Fruit fly (Drosophila melanogaster): ENCODE data around the gene Pebp1.
A peak's percentile ranks its signal among the peaks of the same experiment; 100 is the strongest.

Pebp1 gene

dm6 chr3R:22465138-22465537, 696 bp upstream of the Pebp1 start:
- no peak for TF ChIP-seq bab1 (GFP tag; optimal IDR thresholded peaks at IDR 0.05)
- TF ChIP-seq tj (GFP tag; optimal IDR thresholded peaks at IDR 0.05), result peak; percentile 37
- TF ChIP-seq CG7101 (tag; optimal IDR thresholded peaks at IDR 0.05), result no peak

dm6 chr3R:22467939-22468571, 2.2 kb downstream of the Pebp1 start, which contains the start of the genes CG5377 and Nrx-1:
CG5377 (minus strand) TSS chr3R:22468157.
Nrx-1 (plus strand) TSS chr3R:22468512.
- TF ChIP-seq bab1 (GFP tag; optimal IDR thresholded peaks at IDR 0.05) (peak; percentile 60), Crg-1 (GFP tag; optimal IDR thresholded peaks at IDR 0.05) (no peak), ovo (GFP tag; optimal IDR thresholded peaks at IDR 0.05) (peak; percentile 79), kay (GFP tag; ENCODE audit: borderline replicate concordance) (peak; percentile 74), cic (GFP tag; optimal IDR thresholded peaks at IDR 0.05) (peak; percentile 19)

dm6 chr3R:22468829-22469487, 3.1 kb downstream of the Pebp1 start:
- TF ChIP-seq cic (GFP tag; optimal IDR thresholded peaks at IDR 0.05) (peak; percentile 55), Clk (GFP tag; optimal IDR thresholded peaks at IDR 0.05) (peak; percentile 66), Crg-1 (GFP tag; optimal IDR thresholded peaks at IDR 0.05) (no peak), CG14711 (tag; optimal IDR thresholded peaks at IDR 0.05) (peak; percentile 63), ovo (GFP tag; optimal IDR thresholded peaks at IDR 0.05) (no peak), CG5204 (GFP tag; optimal IDR thresholded peaks at IDR 0.05) (no peak), CG11617 (GFP tag; optimal IDR thresholded peaks at IDR 0.05) (peak; percentile 0), kay (GFP tag; ENCODE audit: borderline replicate concordance) (no peak), CG7045 (GFP tag; optimal IDR thresholded peaks at IDR 0.05) (peak; percentile 77), CG12768 (GFP tag; optimal IDR thresholded peaks at IDR 0.05) (peak; percentile 84), pad (GFP tag; optimal IDR thresholded peaks at IDR 0.05) (peak; percentile 9), toe (GFP tag; optimal IDR thresholded peaks at IDR 0.05) (peak; percentile 56), CG33017 (tag; optimal IDR thresholded peaks at IDR 0.05) (peak; percentile 86), CG7101 (tag; optimal IDR thresholded peaks at IDR 0.05) (peak; percentile 81), Mnt (GFP tag; optimal IDR thresholded peaks at IDR 0.05) (peak; percentile 65), Hr96 (GFP tag; optimal IDR thresholded peaks at IDR 0.05) (peak; percentile 78)

- no peak for TF ChIP-seq CG33017 (tag; optimal IDR thresholded peaks at IDR 0.05)
- peak; percentile 61 for TF ChIP-seq cic (GFP tag; optimal IDR thresholded peaks at IDR 0.05)
These were observed 4.2 kb downstream of the Pebp1 start for dm6 chr3R:22470064-22470463.

DNA sequence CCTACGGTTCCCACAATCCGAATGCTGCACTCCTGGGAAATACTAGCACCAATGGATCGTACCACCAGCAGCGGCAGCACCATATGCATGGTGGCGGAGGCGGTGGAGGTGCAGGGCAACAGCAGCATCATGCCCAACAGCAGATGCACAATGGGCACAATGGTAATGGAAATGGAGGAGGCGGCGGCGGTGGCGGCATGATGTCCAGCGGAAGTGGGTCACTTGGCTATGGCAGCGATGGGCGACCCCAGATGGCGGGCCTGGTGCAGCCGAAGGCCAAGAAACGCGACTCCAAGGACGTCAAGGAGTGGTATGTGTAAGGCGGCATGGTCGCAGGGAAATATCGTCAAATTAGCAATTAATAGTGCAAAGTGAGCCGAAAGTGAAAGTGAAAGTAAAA, 17.7 kb downstream of the Pebp1 start:
- TF ChIP-seq toe (GFP tag; optimal IDR thresholded peaks at IDR 0.05) (no peak), tj (GFP tag; optimal IDR thresholded peaks at IDR 0.05) (no peak), CG33017 (tag; optimal IDR thresholded peaks at IDR 0.05) (no peak), bab1 (GFP tag; optimal IDR thresholded peaks at IDR 0.05) (no peak), Mnt (GFP tag; optimal IDR thresholded peaks at IDR 0.05) (no peak), CG14711 (tag; optimal IDR thresholded peaks at IDR 0.05) (no peak), CG1620 (GFP tag; optimal IDR thresholded peaks at IDR 0.05) (no peak), cic (GFP tag; optimal IDR thresholded peaks at IDR 0.05) (no peak)

- TF ChIP-seq CG11617 (GFP tag; optimal IDR thresholded peaks at IDR 0.05) (no peak), CG12768 (GFP tag; optimal IDR thresholded peaks at IDR 0.05) (no peak), CG7045 (GFP tag; optimal IDR thresholded peaks at IDR 0.05) (no peak), CG14711 (tag; optimal IDR thresholded peaks at IDR 0.05) (peak; percentile 67), CG33017 (tag; optimal IDR thresholded peaks at IDR 0.05) (no peak), CG7101 (tag; optimal IDR thresholded peaks at IDR 0.05) (no peak), pad (GFP tag; optimal IDR thresholded peaks at IDR 0.05) (peak; percentile 18), Crg-1 (GFP tag; optimal IDR thresholded peaks at IDR 0.05) (no peak), CG5204 (GFP tag; optimal IDR thresholded peaks at IDR 0.05) (no peak), toe (GFP tag; optimal IDR thresholded peaks at IDR 0.05) (no peak), cic (GFP tag; optimal IDR thresholded peaks at IDR 0.05) (no peak), tj (GFP tag; optimal IDR thresholded peaks at IDR 0.05) (no peak), cnc (optimal IDR thresholded peaks at IDR 0.05) (no peak), Hr96 (GFP tag; optimal IDR thresholded peaks at IDR 0.05) (no peak), bab1 (GFP tag; optimal IDR thresholded peaks at IDR 0.05) (peak; percentile 63), kay (GFP tag; ENCODE audit: borderline replicate concordance) (peak; percentile 94), ovo (GFP tag; optimal IDR thresholded peaks at IDR 0.05) (no peak), CG1620 (GFP tag; optimal IDR thresholded peaks at IDR 0.05) (no peak), Clk (GFP tag; optimal IDR thresholded peaks at IDR 0.05) (no peak), Mnt (GFP tag; optimal IDR thresholded peaks at IDR 0.05) (peak; percentile 94)
These were observed 21.2 kb downstream of the Pebp1 start, which contains the start of gene Pfdn5 for dm6 chr3R:22487037-22487492. Pfdn5 (plus strand) TSS chr3R:22487039.

DNA sequence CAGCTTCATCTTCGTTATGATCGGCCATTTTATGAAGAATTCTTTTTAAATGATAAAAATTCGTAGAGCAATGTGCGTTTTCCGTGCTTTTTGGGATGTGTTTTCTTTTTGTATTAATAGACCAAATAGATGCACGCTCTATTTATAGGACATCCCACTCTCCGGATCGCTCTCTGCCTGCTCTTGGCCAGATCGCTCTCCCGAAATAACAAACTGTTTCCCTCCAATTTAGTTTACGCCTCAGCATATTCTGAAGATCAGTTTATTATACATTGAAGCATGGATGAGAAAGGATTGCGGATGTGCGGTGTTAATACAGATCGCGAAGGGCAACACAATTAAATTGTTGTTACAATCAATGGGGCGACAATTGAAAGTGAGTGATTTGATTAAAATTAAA, 23.0 kb downstream of the Pebp1 start, which contains the start of gene CG5376:
Gene CG5376, minus strand, starts transcription at position 101 of the 400 bp plus-strand sequence.
- TF ChIP-seq tj (GFP tag; optimal IDR thresholded peaks at IDR 0.05) (no peak), Clk (GFP tag; optimal IDR thresholded peaks at IDR 0.05) (no peak), pad (GFP tag; optimal IDR thresholded peaks at IDR 0.05) (no peak), cnc (optimal IDR thresholded peaks at IDR 0.05) (no peak), CG5204 (GFP tag; optimal IDR thresholded peaks at IDR 0.05) (no peak), CG7101 (tag; optimal IDR thresholded peaks at IDR 0.05) (no peak), Mnt (GFP tag; optimal IDR thresholded peaks at IDR 0.05) (no peak)

All from whole organism, adult.